Fruit fly (Drosophila melanogaster) whole organism, prepupa: ENCODE measurements around the gene CG4452.

Experiments used
- CG1621 ChIP-seq: fragments of 200-800 bp; sonication (Bioruptor generic); optimal IDR thresholded peaks from 3 replicates; lab custom pipeline; 2018; ENCODE audit warnings: missing biosample characterization, mild to moderate bottlenecking, missing genetic modification characterization
- CG6792 ChIP-seq: fragments of 200-800 bp; sonication (Bioruptor generic); optimal IDR thresholded peaks from 3 replicates; lab custom pipeline; 2016; ENCODE audit warnings: missing biosample characterization, missing genetic modification characterization
- CG6854 ChIP-seq: fragments of 200-800 bp; sonication (Bioruptor generic); optimal IDR thresholded peaks from 2 replicates; lab custom pipeline; 2017; ENCODE audit warnings: missing biosample characterization, mild to moderate bottlenecking, missing genetic modification characterization
- Gug ChIP-seq: fragments of 200-800 bp; sonication (Bioruptor generic); IDR thresholded peaks from 2 replicates; pipeline ENCODE4 v1.3.6; 2022; ENCODE audit warnings: missing biosample characterization, missing genetic modification characterization
- OdsH ChIP-seq: fragments of 200-800 bp; sonication (Bioruptor generic); optimal IDR thresholded peaks from 3 replicates; lab custom pipeline; 2016; ENCODE audit warnings: missing biosample characterization, missing genetic modification characterization
- Sox102F ChIP-seq: fragments of 200-800 bp; sonication (Bioruptor generic); optimal IDR thresholded peaks from 2 replicates; lab custom pipeline; 2016; ENCODE audit warnings: missing biosample characterization, mild to moderate bottlenecking, missing genetic modification characterization
- pdm3 ChIP-seq: fragments of 200-800 bp; sonication (Bioruptor generic); optimal IDR thresholded peaks from 3 replicates; lab custom pipeline; 2016; ENCODE audit warnings: missing biosample characterization, missing genetic modification characterization

DNA sequence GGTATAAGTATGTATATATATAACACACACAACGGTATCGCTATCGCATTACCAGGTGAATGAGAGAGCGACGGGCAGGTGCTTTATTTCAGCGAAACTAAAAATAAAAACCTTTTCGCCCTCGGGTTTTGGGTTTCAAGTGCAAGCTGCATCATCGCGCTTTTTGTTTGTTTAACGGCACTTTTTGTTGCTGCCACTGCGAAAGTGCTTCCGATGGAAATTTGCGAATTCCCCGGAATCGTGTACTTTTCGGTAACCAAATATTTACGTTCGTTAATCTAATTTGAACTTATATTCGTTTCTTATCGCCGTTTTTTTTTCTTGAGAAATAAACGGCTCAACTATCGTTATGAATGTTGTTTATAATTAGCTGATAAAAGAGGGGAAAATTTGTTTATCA, 28.9 kb downstream of the CG4452 start:
- TF ChIP-seq pdm3 (no peak), OdsH (GFP tag; lab: Kevin White, UChicago) (no peak), Gug (GFP tag; lab: Robert Waterston, UW) (no peak), CG6792 (GFP tag; lab: Kevin White, UChicago) (no peak), CG6854 (GFP tag; lab: Kevin White, UChicago) (no peak), Sox102F (no peak), CG1621 (tag; lab: Kevin White, UChicago) (no peak)
